Worm (Caenorhabditis elegans) whole organism, dauer: ENCODE data around the gene C07C7.1.
"Not testable (repeated sequence)": the region's sequence is repeated elsewhere in the genome, so short reads cannot be mapped to it uniquely, and the experiment has no call there.

Experiments
- unc-62 ChIP-seq: sonication (generic microtip); optimal IDR thresholded peaks from 2 replicates; lab custom pipeline; 2017; ENCODE audit warnings: missing biosample characterization, missing genetic modification reagents, missing genetic modification characterization

Gene C07C7.1

DNA sequence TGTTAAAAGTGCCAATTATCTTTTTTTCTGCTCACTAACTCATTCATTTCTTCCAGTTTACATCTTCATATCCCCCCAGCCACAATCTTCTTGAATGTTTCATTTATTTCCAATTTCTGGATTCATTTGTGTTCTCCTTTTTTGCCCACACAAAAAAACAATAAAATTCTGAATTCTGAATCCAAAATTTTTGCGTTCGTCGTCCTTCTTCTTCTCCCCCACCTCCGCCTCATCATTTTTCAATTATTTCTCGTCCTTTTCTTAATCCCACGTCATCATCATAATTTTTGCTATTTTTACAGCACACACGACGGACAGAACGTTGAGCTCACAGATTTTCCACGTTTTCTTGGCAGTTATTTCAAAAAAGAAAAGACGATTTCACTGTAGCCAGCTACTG is at the start of gene C07C7.1:
Gene C07C7.1, plus strand, starts transcription at position 301 of the 400 bp plus-strand sequence.
- no peak for TF ChIP-seq unc-62

DNA sequence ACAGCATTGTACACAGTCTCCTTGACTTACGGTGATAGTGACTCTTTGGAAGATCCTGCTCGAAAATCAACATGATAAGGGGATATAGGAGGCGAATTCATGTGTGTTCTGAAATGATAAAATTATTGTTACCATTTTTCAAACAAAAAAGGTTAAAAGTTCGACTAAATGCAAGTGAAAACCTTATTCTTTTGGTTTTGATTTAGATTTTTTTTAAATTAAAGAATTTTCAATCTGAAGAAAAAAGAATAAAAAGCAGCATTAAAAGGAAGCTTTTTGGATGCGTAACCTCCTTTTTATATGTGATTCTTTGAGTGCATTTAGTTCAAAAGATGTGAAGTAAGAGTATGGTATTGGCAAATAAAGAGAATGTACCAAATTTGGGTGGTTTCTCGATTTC is 49.3 kb upstream of the C07C7.1 start, which contains the start of gene delm-1:
Gene delm-1, minus strand, starts transcription at position 101 of the 400 bp plus-strand sequence.
- TF ChIP-seq unc-62 = no peak

DNA sequence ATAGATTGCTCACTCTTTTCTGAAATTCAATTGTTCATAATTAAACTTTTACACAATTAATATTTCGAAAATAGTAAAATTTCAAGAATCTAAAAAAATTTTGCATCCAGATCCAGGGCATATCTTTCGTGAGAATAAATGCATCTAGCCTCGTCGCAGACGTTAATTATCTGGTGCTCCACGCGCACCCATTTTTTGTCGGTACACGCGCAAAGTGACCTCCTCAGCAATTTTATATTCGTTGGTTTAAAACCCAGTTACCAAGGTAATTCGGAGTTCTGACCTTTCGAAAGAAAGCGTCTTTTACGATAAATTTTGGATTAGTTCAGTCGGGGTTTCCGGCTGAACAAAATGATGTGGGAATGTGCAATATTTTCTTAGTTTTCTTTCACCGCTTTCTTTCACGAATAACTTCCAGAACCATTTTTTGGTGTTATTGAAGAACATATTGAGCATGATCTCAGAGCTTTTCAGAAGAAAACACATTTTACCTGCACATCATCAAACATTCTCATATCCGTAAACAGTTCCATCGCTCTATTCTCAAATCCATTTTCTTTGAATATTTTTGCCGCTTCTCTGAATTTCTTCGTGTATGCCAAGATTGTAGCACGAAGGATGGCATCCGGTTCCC is 44.4 kb upstream of the C07C7.1 start:
- no peak for TF ChIP-seq unc-62

DNA sequence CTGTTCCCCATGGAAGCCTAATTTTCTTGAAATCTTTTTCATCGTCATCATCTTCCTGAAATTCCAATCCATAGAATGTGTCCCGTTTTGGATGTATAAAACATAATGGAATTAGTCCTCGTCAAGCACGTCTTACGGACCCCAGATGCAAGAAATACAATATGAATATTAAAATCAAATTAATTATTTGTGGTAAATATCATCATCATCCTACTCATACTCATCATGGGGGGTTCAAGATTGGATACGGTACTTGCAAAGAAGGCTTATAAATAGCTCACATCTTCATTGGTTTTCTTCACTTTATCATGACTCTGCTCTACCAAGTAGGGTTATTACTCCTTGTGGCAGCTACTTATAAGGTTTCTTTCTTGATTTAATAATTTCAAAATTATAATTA is 40.2 kb upstream of the C07C7.1 start, which contains the start of gene flp-1:
Gene flp-1, plus strand, starts transcription at position 301 of the 400 bp plus-strand sequence.
- no peak for TF ChIP-seq unc-62

DNA sequence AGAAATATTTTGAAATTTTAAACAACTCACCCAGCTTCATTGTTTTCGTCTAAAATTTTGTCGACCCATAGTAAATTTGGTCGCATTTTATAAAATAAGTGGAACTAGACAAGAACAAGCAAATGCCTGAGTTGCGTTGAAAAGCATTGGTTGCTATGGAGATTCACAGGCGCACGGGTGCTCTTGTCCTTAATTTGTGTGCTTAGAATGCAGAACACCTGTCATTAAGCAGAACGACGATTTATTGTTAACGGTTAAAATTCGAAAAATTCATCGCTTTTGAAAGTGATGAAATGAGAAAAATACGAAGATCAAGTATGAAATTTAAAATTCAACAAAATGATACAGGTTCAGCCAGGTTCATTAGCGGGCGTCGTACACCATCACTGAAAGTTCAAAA is 38.5 kb upstream of the C07C7.1 start, which contains the start of gene daf-10:
Gene daf-10, minus strand, starts transcription at position 101 of the 400 bp plus-strand sequence.
- TF ChIP-seq unc-62 = no peak

DNA sequence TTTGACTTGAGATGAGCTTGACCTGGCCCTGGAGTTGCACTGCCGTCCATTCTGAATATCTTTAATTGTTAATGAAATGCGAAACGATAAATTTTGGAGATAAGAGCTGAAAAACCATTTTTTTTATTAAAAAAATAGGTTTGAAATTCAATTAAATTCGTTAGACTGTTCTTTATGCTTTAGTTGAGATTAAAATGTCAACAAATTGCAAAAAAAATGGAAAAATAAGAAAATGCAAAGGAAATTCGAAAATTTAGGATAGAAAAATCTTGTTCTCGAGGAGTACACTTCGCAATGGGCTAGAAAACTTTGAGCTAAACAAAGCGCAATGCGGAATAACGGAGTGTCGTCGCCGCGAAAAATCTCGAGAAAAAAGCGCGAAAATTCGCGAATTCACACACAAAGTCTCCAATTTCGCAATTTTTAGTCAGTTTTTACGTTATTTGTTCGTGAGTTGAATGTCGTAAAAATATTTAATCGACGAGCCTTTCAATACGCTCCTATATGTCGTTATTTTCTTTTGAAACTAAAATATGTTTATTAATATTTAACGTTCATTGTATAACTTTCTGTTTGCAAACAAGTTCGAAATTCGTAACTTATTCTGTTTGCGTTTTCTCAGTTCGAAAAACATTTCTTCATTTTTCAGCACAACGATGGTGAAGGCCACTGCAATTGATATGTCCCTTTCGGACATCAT is 37.7 kb upstream of the C07C7.1 start, which contains the start of the genes rpb-12 and aly-2:
Gene rpb-12, minus strand, starts transcription at position 51 of the 700 bp plus-strand sequence.
Gene aly-2, plus strand, starts transcription at position 650 of the 700 bp plus-strand sequence.
- no peak for TF ChIP-seq unc-62

DNA sequence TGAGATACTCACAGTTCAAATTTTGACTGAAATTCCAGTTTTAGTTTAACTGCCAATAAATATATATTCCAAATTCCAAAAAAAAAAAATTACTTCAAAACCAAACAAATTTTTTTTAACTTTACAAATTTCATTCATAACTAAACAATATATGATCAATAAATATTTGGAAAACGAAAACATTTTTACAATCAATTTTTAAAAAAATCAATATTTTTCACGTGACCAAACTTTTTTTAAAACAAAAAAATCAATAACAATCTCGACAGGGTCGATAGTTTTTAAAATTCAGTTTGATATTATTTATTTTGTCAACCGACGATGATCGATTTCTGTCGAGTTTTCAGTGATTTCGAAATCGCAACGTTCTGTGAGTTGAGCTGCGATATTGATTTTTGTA is 34.5 kb upstream of the C07C7.1 start, which contains the start of gene F23B2.7:
Gene F23B2.7, plus strand, starts transcription at position 301 of the 400 bp plus-strand sequence.
- no peak for TF ChIP-seq unc-62

DNA sequence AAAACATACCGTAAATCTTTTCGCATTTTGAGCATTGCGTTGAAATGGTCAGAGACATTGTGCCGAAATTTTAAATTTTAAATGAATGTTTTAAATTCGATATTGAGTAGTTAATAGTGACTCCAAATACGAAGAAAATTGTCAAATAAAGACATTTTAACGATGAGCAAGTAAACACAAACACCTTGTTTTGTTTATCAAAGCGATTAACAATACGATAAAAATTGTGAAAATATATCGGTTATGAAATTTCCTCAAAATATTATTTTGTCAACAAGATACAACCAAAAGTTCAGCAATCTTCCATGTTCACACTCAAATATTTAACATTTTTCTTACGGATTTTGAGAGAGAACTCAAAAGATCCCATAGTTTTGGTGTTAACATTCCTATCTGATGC is 30.4 kb upstream of the C07C7.1 start, which contains the start of gene F23B2.10:
Gene F23B2.10, minus strand, starts transcription at position 101 of the 400 bp plus-strand sequence.
- no peak for TF ChIP-seq unc-62

DNA sequence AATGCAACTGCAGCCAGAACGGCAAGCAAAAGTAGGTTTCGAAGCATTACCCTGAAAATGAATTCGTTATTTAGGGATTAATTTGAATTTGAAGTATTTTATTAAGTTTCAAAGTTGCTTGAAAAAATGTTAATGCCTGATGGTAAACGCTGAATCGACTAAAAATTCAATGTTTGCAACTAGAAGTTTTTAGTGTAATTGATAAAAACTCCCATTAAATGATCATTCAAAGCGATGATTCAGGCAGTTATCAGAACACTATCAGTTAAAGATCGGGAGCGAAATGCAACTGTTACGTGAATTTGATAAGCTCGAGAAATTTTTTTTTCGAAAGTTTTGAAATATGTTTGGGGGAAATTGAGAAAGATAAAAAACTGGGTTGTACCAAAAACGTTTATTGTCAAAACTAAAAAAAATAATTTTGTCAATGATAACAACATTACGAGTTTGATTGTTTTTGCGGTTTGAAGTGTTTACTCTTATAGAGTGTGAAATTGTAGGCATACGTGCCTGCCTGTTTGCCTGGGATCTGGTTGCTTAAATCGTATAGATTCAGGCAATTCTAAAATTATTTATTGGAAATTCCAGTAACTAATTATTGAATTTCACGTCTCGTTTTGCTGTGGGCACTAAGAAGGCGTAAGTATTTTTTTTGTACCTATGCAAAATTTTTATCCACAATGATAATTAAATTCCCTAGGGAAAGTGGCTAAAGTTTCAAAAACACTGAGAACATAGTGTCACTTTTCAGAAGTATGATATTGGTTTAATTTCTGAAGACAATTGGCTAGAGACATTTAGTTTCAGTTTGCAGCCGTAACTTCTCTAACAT is 25.5 kb upstream of the C07C7.1 start, which contains the start of gene pcp-3:
Gene pcp-3, minus strand, starts transcription at position 51 of the 832 bp plus-strand sequence.
- no peak for TF ChIP-seq unc-62

DNA sequence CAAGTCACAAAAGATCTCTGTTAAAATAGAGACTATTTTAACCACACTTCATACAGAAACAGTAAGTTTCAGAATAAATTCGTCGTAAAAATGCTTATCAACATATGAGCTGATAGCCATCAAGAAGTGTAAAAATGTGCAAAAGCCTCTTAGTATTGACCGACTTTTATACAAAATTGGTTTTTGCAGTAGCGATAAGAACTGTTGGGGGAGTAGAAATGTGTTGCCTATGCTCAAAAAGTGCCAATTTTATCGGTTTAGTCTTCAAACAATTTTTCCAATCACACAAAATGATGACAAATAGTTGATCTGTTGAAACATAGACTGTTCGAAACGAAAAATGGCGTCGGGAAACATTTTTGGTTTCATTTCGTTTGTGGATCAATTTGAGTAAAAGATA is 24.8 kb upstream of the C07C7.1 start:
- no peak for TF ChIP-seq unc-62

DNA sequence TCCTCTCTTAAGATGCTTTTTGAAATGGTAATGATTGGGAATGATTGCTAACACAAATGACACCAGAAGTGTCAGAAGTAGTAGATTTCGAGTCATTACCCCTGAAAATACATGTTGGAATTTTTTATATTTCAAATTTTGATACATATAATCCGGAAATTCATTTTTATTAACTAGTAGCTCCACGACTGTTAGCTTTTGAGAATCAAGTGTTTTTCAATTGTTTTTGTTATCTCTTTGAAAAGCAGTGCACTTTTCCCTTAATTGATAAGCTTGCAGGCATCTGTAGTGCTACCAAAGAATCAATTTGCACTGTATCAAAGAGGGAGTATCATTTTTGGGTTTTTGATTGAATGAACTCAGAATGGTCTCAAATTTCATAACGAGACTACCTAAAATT is 19.6 kb upstream of the C07C7.1 start, which contains the start of gene pcp-2:
Gene pcp-2, minus strand, starts transcription at position 101 of the 400 bp plus-strand sequence.
- TF ChIP-seq unc-62 = no peak

DNA sequence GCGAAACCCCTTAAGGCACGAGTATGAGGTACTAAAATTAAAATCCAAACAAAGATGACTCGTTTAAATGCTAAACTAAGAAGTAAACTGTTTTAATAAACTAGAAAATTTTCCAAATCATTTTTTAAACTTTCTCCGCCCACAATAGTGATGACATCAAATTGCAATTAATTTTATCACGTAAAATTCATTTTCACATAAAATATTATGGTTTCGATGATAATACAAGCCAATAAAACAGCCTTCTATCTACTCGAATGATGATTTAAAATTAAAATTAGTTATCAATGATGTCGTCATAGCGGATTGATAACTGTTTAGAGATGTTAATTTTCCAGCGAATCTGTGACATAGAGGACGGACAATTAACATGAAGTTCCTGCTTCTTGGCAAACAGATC is 19.0 kb upstream of the C07C7.1 start, which contains the start of gene C07C7.3:
Gene C07C7.3, plus strand, starts transcription at position 371 of the 400 bp plus-strand sequence.
- TF ChIP-seq unc-62 = no peak

DNA sequence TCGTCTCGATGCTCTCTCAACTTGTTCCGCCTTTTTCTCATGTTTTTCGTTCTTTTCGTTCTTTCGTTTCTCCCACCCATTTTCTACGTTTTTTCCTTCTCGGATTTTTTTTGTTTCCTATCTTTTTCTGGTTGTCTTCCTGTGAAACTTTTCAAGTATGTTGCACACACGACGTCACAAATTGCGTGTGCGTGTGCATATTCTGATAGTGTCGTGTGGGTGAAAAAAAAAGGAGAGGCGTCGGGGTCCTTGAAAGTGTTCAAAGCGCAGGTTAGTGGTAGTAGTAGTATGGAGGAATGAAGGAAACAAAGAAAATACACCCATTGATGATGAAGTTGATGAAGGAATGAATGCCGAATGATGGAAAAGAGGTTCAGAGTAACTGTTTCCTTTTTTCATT is 14.9 kb upstream of the C07C7.1 start:
- TF ChIP-seq unc-62 = no peak

DNA sequence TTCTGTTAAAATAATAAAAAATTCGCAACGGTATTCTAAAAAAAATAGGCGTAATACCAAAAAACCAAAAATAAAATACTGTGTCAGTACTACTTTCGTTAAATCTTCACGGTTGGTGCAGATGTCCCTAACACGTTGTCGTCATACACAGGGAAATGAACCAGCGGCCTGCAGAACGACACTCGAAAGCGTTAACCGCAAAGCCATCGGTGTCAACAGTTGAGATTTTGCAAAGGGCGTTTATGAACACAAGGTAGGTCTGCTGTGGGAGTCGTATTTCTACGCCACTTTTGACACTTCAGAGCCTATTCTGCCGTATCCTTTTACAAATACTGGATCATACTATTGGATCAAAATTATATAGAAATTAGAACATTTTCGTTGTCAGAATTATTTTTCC is 6.5 kb downstream of the C07C7.1 start:
- TF ChIP-seq unc-62 = no peak

DNA sequence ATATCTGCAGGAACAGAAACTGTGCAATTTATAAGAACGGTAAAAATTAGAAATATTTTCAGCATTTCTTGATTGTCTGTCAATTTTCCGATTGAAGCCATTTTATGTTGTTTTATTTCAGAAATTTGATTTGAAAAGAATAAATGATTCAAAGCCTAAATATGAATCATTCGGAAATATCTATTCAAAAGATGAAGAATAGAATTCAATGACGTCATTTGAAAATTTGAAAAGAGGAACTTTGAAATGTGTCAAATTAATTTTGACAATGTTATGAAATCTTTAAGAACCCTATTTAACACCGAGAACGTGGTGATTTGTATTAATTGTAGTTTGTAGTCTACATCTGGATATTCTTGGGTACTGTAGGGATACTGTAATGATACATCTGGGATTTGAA is 7.9 kb downstream of the C07C7.1 start, which contains the start of gene C46C2.5:
Gene C46C2.5, minus strand, starts transcription at position 101 of the 400 bp plus-strand sequence.
- no peak for TF ChIP-seq unc-62

DNA sequence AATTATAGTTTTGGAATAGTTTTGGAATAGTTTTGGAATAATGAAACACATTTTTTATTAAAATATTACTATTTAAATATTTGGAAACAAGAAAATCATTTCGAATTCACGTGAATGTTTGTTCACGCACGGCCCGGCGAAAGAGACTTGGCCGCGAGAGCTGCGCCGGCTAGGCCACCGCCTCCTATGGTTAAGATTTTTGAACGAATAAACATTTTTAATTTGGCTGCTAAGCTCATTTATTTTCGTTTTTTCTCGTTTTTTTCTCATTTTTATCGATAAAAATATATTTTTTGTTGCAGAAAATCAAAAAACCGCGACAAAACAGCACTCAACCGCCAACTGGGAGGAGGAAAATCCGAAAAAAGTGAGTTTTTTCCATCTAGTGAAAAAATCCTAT is 9.9 kb downstream of the C07C7.1 start, which contains the start of gene C46C2.7:
Gene C46C2.7, plus strand, starts transcription at position 301 of the 400 bp plus-strand sequence.
- not testable (repeated sequence) for TF ChIP-seq unc-62
